Fruit fly (Drosophila melanogaster): ENCODE measurements around the gene LSm3.

The LSm3 gene

DNA sequence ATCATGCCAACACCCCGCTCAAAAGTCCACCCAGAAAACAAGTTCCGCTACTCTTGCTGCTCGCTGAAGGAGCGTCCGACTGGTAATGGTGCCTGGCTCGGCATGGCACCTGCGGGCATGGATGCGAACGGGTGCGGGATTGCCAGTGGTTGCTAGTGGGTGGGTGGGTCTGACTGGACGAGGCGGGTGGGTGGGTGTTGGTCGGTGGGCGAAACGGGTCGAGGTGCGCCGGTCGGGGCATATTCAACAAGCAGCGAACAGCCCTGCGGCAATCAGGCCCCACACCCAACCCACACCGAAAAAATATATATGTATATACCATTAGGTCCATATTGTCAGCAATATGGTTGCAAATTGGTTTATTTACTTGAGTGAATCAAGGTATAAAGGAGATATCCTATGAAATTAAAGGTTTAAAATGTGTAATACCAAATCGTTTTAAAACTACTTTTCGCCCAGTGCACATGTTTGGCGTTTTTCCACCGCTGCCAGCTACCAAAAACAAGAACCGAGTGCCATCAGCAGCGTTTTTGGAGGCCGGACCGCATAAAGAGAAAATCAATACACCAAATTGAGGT, 14.7 kb downstream of the LSm3 start:
- TF ChIP-seq HLH106 (tag; optimal IDR thresholded peaks at IDR 0.05) (peak; percentile 33), Dif (GFP tag; optimal IDR thresholded peaks at IDR 0.05; ENCODE audit: partially characterized antibody) (no peak), woc (GFP tag; optimal IDR thresholded peaks at IDR 0.05) (no peak), Sp1 (GFP tag; optimal IDR thresholded peaks at IDR 0.05) (peak; percentile 16), ey (GFP tag; optimal IDR thresholded peaks at IDR 0.05) (no peak), br (GFP tag; optimal IDR thresholded peaks at IDR 0.05) (peak; percentile 5), rgr (GFP tag; optimal IDR thresholded peaks at IDR 0.05) (peak; percentile 32), psq (GFP tag; optimal IDR thresholded peaks at IDR 0.05) (peak; percentile 2), dsf (GFP tag; optimal IDR thresholded peaks at IDR 0.05; ENCODE audit: borderline replicate concordance) (no peak), CrebA (GFP tag; optimal IDR thresholded peaks at IDR 0.05; ENCODE audit: borderline replicate concordance) (no peak), Jra (GFP tag; optimal IDR thresholded peaks at IDR 0.05) (no peak), h (GFP tag; optimal IDR thresholded peaks at IDR 0.05) (peak; percentile 49), foxo (GFP tag; optimal IDR thresholded peaks at IDR 0.05) (peak in 1 of 2 experiments; percentile 37), OdsH (GFP tag; optimal IDR thresholded peaks at IDR 0.05) (peak; percentile 27), usp (GFP tag; optimal IDR thresholded peaks at IDR 0.05) (no peak), fru (GFP tag; optimal IDR thresholded peaks at IDR 0.05) (peak; percentile 21), dmrt93B (GFP tag; optimal IDR thresholded peaks at IDR 0.05) (no peak)

DNA sequence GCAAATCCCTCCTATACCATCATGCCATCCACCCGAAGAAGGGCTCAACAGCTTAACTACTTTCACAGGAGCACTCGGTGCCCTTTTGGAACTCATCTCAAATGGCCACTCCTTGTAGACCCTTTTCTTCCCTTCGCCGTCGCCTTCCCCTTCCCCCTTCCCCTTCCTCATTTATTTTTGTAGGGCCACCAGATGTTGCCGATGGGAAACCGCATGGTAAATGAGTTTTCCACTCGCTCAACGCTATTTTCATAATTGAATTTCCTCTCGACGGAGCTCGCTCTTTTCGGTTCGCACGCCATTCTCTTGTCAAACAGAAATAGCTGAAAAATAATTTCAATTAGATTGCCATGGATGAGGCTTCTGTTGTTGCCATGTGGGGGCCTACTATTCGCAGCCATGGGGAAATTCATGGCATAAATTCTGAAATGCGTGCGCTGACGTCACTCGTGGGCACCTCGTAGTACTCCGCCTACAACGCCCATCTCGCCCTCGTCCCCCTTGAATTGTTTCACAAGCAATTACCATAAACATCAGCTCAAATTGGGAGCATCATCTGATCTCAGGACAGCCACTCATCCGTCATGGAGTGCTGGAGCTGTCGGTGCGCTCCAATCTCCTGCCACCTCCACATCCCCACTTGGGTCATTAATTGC, 16.1 kb downstream of the LSm3 start:
- TF ChIP-seq Mio (GFP tag; optimal IDR thresholded peaks at IDR 0.05) (no peak), CG32264 (GFP tag; optimal IDR thresholded peaks at IDR 0.05) (no peak), HLH106 (tag; optimal IDR thresholded peaks at IDR 0.05) (no peak), psq (GFP tag; optimal IDR thresholded peaks at IDR 0.05) (no peak), CrebA (GFP tag; optimal IDR thresholded peaks at IDR 0.05; ENCODE audit: borderline replicate concordance) (no peak), N (GFP tag; optimal IDR thresholded peaks at IDR 0.05) (no peak), Hr78 (GFP tag; optimal IDR thresholded peaks at IDR 0.05) (no peak), Sp1 (GFP tag; optimal IDR thresholded peaks at IDR 0.05) (no peak), GATAd (GFP tag; optimal IDR thresholded peaks at IDR 0.05) (no peak), Rel (GFP tag; optimal IDR thresholded peaks at IDR 0.05) (no peak), Rel (tag; optimal IDR thresholded peaks at IDR 0.05) (no peak), Jra (GFP tag; optimal IDR thresholded peaks at IDR 0.05) (no peak)

DNA sequence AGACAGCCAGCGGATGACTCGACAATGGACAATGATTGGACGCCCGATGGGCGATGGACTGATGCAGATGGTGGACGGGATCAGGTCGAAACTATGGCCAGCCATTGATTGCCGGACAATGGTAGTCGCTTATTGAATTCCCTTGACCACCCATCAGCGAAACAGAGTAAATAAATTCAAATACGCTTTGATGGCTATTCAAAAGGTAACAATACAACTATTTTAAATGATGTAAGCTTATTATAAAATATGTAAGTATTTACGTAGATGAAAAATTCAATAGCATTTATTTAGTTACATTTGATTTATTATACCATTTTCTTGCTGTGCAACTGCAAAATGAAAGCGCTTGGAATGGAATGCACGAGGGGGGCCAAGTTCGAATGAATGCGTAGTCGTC, 18.5 kb downstream of the LSm3 start:
- no peak for TF ChIP-seq br (GFP tag; optimal IDR thresholded peaks at IDR 0.05)
- no peak for TF ChIP-seq psq (GFP tag; optimal IDR thresholded peaks at IDR 0.05)
- TF ChIP-seq N (GFP tag; optimal IDR thresholded peaks at IDR 0.05) = no peak
- TF ChIP-seq brk (GFP tag; optimal IDR thresholded peaks at IDR 0.05) = no peak
- TF ChIP-seq Mio (GFP tag; optimal IDR thresholded peaks at IDR 0.05) = no peak
- no peak for TF ChIP-seq Abd-B (GFP tag; optimal IDR thresholded peaks at IDR 0.05)
- no peak for TF ChIP-seq HLH106 (tag; optimal IDR thresholded peaks at IDR 0.05)
- TF ChIP-seq Vsx2 (GFP tag; optimal IDR thresholded peaks at IDR 0.05; ENCODE audit: partially characterized antibody) = no peak
- no peak for TF ChIP-seq Hr78 (GFP tag; optimal IDR thresholded peaks at IDR 0.05)
- no peak for TF ChIP-seq Dif (GFP tag; optimal IDR thresholded peaks at IDR 0.05; ENCODE audit: partially characterized antibody)
- TF ChIP-seq jim (GFP tag; optimal IDR thresholded peaks at IDR 0.05) = no peak
- TF ChIP-seq rgr (GFP tag; optimal IDR thresholded peaks at IDR 0.05) = no peak
- TF ChIP-seq GATAd (GFP tag; optimal IDR thresholded peaks at IDR 0.05) = no peak
- TF ChIP-seq CG32264 (GFP tag; optimal IDR thresholded peaks at IDR 0.05) = no peak
- no peak for TF ChIP-seq woc (GFP tag; optimal IDR thresholded peaks at IDR 0.05)
- no peak for TF ChIP-seq foxo (GFP tag; optimal IDR thresholded peaks at IDR 0.05)
- no peak for TF ChIP-seq dmrt93B (GFP tag; optimal IDR thresholded peaks at IDR 0.05)
- TF ChIP-seq sv (GFP tag; optimal IDR thresholded peaks at IDR 0.05) = no peak
- no peak for TF ChIP-seq usp (GFP tag; optimal IDR thresholded peaks at IDR 0.05)
- no peak for TF ChIP-seq Myc (optimal IDR thresholded peaks at IDR 0.05)

DNA sequence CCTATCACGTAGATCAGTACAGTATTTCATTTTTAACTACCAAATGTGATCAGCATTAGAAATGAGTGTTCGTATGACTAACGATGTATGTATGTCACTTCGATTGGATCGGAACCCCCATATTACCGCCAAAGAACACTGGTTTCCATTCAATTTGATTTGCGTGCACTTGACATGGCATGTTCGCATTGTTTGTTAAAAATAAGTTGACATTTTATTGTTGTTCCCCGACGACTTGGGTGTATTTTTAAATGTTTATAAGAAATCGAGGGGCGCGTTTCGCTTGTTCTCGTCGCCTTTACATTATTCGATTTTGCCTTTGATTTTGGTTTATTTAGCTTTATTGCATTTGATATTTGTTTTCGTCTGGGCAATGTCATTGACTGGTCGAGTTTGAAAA, 19.4 kb downstream of the LSm3 start:
- TF ChIP-seq dsf (GFP tag; optimal IDR thresholded peaks at IDR 0.05; ENCODE audit: borderline replicate concordance) (no peak), rgr (GFP tag; optimal IDR thresholded peaks at IDR 0.05) (peak; percentile 7), Rel (GFP tag; optimal IDR thresholded peaks at IDR 0.05) (no peak), Rel (tag; optimal IDR thresholded peaks at IDR 0.05) (peak; percentile 94)

All from whole organism, wandering third instar larva.